Worm (Caenorhabditis elegans) whole organism, L1 larva: ENCODE results near the gene syd-1.

Source experiments
- C04F5.9 ChIP-seq: sonication (generic microtip); optimal IDR thresholded peaks from 2 replicates; lab custom pipeline; 2016; ENCODE audit warnings: missing genetic modification characterization, missing compliant biosample characterization
- C34B4.2 ChIP-seq: sonication (generic microtip); optimal IDR thresholded peaks from 2 replicates; lab custom pipeline; 2017; ENCODE audit warnings: mild to moderate bottlenecking, missing genetic modification characterization, missing compliant biosample characterization
- F16B12.6 ChIP-seq: fragments of 150-350 bp; optimal IDR thresholded peaks from 2 replicates; lab custom pipeline; 2014; ENCODE audit warnings: missing biosample characterization, missing genetic modification characterization
- alr-1 ChIP-seq: fragments of 200-800 bp; sonication (Bioruptor generic); optimal IDR thresholded peaks from 2 replicates; lab custom pipeline; 2018; ENCODE audit warnings: borderline replicate concordance, mild to moderate bottlenecking, missing genetic modification characterization, missing compliant biosample characterization
- blmp-1 ChIP-seq: fragments of 150-350 bp; optimal IDR thresholded peaks from 2 replicates; lab custom pipeline; 2014; ENCODE audit warnings: missing biosample characterization, missing genetic modification characterization
- ceh-82 ChIP-seq, 3 experiments: fragments of 150-350 bp in 1 of 3; sonication (generic microtip) in 2 of 3; optimal IDR thresholded peaks; 2 replicates each; lab custom pipeline; 2014 to 2017; ENCODE audit warnings: missing biosample characterization in 3 of 3, missing genetic modification characterization in 3 of 3
- ceh-90 ChIP-seq: sonication (generic microtip); optimal IDR thresholded peaks from 2 replicates; lab custom pipeline; 2016; ENCODE audit warnings: missing genetic modification characterization, missing compliant biosample characterization
- dpl-1 ChIP-seq, 3 experiments: fragments of 150-350 bp in 2 of 3; sonication (generic microtip) in 1 of 3; optimal IDR thresholded peaks; 2 replicates each; lab custom pipeline; 2014 to 2017; ENCODE audit warnings: missing biosample characterization in 3 of 3, missing genetic modification characterization in 3 of 3, missing genetic modification reagents in 3 of 3
- efl-1 ChIP-seq, 4 experiments: fragments of 150-350 bp; optimal IDR thresholded peaks in 3 of 4; peaks in 1 of 4; 1 replicate in 1 of 4; 2 replicates in 3 of 4; lab custom pipeline; 2014; ENCODE audit warnings: missing biosample characterization in 2 of 4, missing genetic modification characterization in 2 of 4, missing genetic modification reagents in 2 of 4
- efl-3 ChIP-seq: fragments of 200-800 bp; sonication (Bioruptor generic); optimal IDR thresholded peaks from 2 replicates; lab custom pipeline; 2018; ENCODE audit warnings: mild to moderate bottlenecking, missing genetic modification characterization, missing compliant biosample characterization
- egl-27 ChIP-seq, 2 experiments: fragments of 150-350 bp in 1 of 2; sonication (generic microtip); optimal IDR thresholded peaks; 3 replicates each; lab custom pipeline; 2017 to 2018; ENCODE audit warnings: missing biosample characterization in 2 of 2, missing genetic modification characterization in 2 of 2, missing genetic modification reagents in 2 of 2
- ets-5 ChIP-seq: fragments of 200-800 bp; sonication (Bioruptor generic); IDR thresholded peaks from 2 replicates; pipeline ENCODE4 v1.3.6; 2022; ENCODE audit warnings: missing genetic modification characterization, missing compliant biosample characterization
- fkh-4 ChIP-seq: sonication (generic microtip); optimal IDR thresholded peaks from 2 replicates; lab custom pipeline; 2016; ENCODE audit warnings: missing compliant biosample characterization, missing genetic modification characterization, borderline replicate concordance
- fkh-8 ChIP-seq: sonication (generic microtip); optimal IDR thresholded peaks from 2 replicates; lab custom pipeline; 2016; ENCODE audit warnings: mild to moderate bottlenecking, missing genetic modification characterization, missing compliant biosample characterization
- fos-1 ChIP-seq: fragments of 150-350 bp; optimal IDR thresholded peaks from 2 replicates; lab custom pipeline; 2014; ENCODE audit warnings: missing biosample characterization, missing genetic modification characterization
- hlh-17 ChIP-seq: fragments of 200-800 bp; sonication (Bioruptor generic); optimal IDR thresholded peaks from 2 replicates; lab custom pipeline; 2018; ENCODE audit warnings: missing genetic modification characterization, mild to moderate bottlenecking, missing compliant biosample characterization, moderate library complexity, borderline replicate concordance
- lin-13 ChIP-seq: fragments of 150-350 bp; optimal IDR thresholded peaks from 2 replicates; lab custom pipeline; 2014; ENCODE audit warnings: missing biosample characterization, missing genetic modification reagents, missing genetic modification characterization
- lin-35 ChIP-seq, 2 experiments: fragments of 150-350 bp; optimal IDR thresholded peaks; 2 replicates each; lab custom pipeline; 2014; ENCODE audit warnings: missing biosample characterization in 2 of 2, missing genetic modification characterization in 2 of 2, missing genetic modification reagents in 2 of 2
- lin-39 ChIP-seq: fragments of 150-350 bp; optimal IDR thresholded peaks from 2 replicates; lab custom pipeline; 2014; ENCODE audit warnings: missing biosample characterization, missing genetic modification reagents, missing genetic modification characterization
- lir-3 ChIP-seq: sonication (generic microtip); optimal IDR thresholded peaks from 2 replicates; lab custom pipeline; 2016; ENCODE audit warnings: mild to moderate bottlenecking, missing genetic modification characterization, moderate library complexity, missing compliant biosample characterization; ENCODE audit not compliant: poor library complexity
- lsy-2 ChIP-seq, 2 experiments: fragments of 150-350 bp; optimal IDR thresholded peaks; 2 replicates each; lab custom pipeline; 2014; ENCODE audit warnings: missing biosample characterization in 2 of 2, missing genetic modification characterization in 2 of 2
- mab-9 ChIP-seq: fragments of 200-800 bp; sonication (Bioruptor generic); IDR thresholded peaks from 2 replicates; pipeline ENCODE4 v1.3.6; 2022; ENCODE audit warnings: missing genetic modification reagents, missing genetic modification characterization, missing compliant biosample characterization
- mep-1 ChIP-seq: fragments of 150-350 bp; optimal IDR thresholded peaks from 2 replicates; lab custom pipeline; 2014; ENCODE audit warnings: missing biosample characterization, missing genetic modification characterization
- nhr-12 ChIP-seq: sonication (generic microtip); optimal IDR thresholded peaks from 2 replicates; lab custom pipeline; 2017; ENCODE audit warnings: missing biosample characterization, missing genetic modification characterization
- nhr-20 ChIP-seq: sonication (generic microtip); optimal IDR thresholded peaks from 2 replicates; lab custom pipeline; 2016; ENCODE audit warnings: mild to moderate bottlenecking, missing genetic modification characterization, missing compliant biosample characterization
- nhr-237 ChIP-seq: fragments of 150-350 bp; optimal IDR thresholded peaks from 2 replicates; lab custom pipeline; 2014; ENCODE audit warnings: missing biosample characterization, missing genetic modification characterization
- nhr-28 ChIP-seq: fragments of 150-350 bp; optimal IDR thresholded peaks from 2 replicates; lab custom pipeline; 2014; ENCODE audit warnings: missing biosample characterization, missing genetic modification characterization
- nhr-47 ChIP-seq: sonication (generic microtip); optimal IDR thresholded peaks from 2 replicates; lab custom pipeline; 2016; ENCODE audit warnings: mild to moderate bottlenecking, missing genetic modification characterization, moderate library complexity, missing compliant biosample characterization
- nhr-71 ChIP-seq: sonication (generic microtip); optimal IDR thresholded peaks from 2 replicates; lab custom pipeline; 2016; ENCODE audit warnings: mild to moderate bottlenecking, missing genetic modification characterization, moderate library complexity, missing compliant biosample characterization
- nhr-90 ChIP-seq: sonication (generic microtip); optimal IDR thresholded peaks from 2 replicates; lab custom pipeline; 2016; ENCODE audit warnings: mild to moderate bottlenecking, missing genetic modification characterization, missing compliant biosample characterization; ENCODE audit not compliant: poor library complexity
- pax-3 ChIP-seq: fragments of 200-800 bp; sonication (Bioruptor generic); optimal IDR thresholded peaks from 2 replicates; lab custom pipeline; 2018; ENCODE audit warnings: mild to moderate bottlenecking, missing genetic modification characterization, moderate library complexity, missing compliant biosample characterization
- pqm-1 ChIP-seq: sonication (generic microtip); optimal IDR thresholded peaks from 3 replicates; lab custom pipeline; 2017; ENCODE audit warnings: missing biosample characterization, missing genetic modification characterization
- rnt-1 ChIP-seq: sonication (generic microtip); optimal IDR thresholded peaks from 2 replicates; lab custom pipeline; 2016; ENCODE audit warnings: mild to moderate bottlenecking, missing genetic modification characterization, moderate library complexity, missing compliant biosample characterization
- sox-4 ChIP-seq: sonication (generic microtip); optimal IDR thresholded peaks from 2 replicates; lab custom pipeline; 2016; ENCODE audit warnings: missing genetic modification characterization, missing compliant biosample characterization
- sptf-1 ChIP-seq: fragments of 150-350 bp; optimal IDR thresholded peaks from 2 replicates; lab custom pipeline; 2014; ENCODE audit warnings: missing biosample characterization, missing genetic modification characterization
- sup-37 ChIP-seq: fragments of 200-800 bp; sonication (Bioruptor generic); optimal IDR thresholded peaks from 2 replicates; lab custom pipeline; 2018; ENCODE audit warnings: mild to moderate bottlenecking, missing genetic modification characterization, missing compliant biosample characterization
- swsn-7 ChIP-seq: sonication (generic microtip); optimal IDR thresholded peaks from 2 replicates; lab custom pipeline; 2016; ENCODE audit warnings: missing genetic modification characterization, missing compliant biosample characterization
- tbx-2 ChIP-seq: sonication (generic microtip); optimal IDR thresholded peaks from 2 replicates; lab custom pipeline; 2016; ENCODE audit warnings: missing genetic modification characterization, missing compliant biosample characterization
- unc-62 ChIP-seq: fragments of 150-350 bp; optimal IDR thresholded peaks from 2 replicates; lab custom pipeline; 2014; ENCODE audit warnings: missing biosample characterization, missing genetic modification reagents, missing genetic modification characterization
- unc-86 ChIP-seq: sonication (generic microtip); optimal IDR thresholded peaks from 2 replicates; lab custom pipeline; 2016; ENCODE audit warnings: missing genetic modification characterization, missing compliant biosample characterization
- xbp-1 ChIP-seq: sonication (generic microtip); optimal IDR thresholded peaks from 2 replicates; lab custom pipeline; 2016; ENCODE audit warnings: missing genetic modification characterization, missing compliant biosample characterization
- zag-1 ChIP-seq: fragments of 150-350 bp; optimal IDR thresholded peaks from 2 replicates; lab custom pipeline; 2014; ENCODE audit warnings: missing biosample characterization, missing genetic modification characterization
- zip-4 ChIP-seq: fragments of 200-800 bp; sonication (Bioruptor generic); optimal IDR thresholded peaks from 2 replicates; lab custom pipeline; 2018; ENCODE audit warnings: mild to moderate bottlenecking, missing genetic modification characterization, moderate library complexity, missing compliant biosample characterization
- ztf-11 ChIP-seq, 2 experiments: sonication (generic microtip); optimal IDR thresholded peaks; 2 replicates each; lab custom pipeline; 2016 to 2017; ENCODE audit warnings: missing genetic modification characterization in 2 of 2, missing biosample characterization in 1 of 2, missing compliant biosample characterization in 1 of 2
- ztf-4 ChIP-seq: fragments of 150-350 bp; optimal IDR thresholded peaks from 2 replicates; lab custom pipeline; 2014; ENCODE audit warnings: missing biosample characterization, missing genetic modification characterization

syd-1 gene

DNA sequence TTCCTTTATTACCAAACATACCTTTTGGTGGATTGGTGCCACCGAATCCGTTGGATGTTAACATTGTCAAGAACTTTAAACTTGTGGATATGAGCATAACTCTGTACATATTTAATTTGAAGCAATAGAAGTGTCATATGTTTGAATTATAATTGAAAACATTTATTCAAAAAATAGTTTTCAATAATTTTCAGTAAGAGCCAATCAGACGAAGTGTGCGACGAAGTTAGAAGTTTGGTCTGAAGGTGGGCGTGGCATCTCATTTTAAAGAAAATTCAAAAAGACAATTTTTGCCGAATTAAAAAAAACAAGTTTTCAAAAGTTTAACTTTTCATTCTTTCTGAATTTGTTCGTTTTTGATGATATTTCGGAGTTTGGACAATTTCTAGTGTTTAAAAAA, at the start of gene syd-1:
TSS of gene syd-1 (minus strand) at position 101 of the 400 bp plus-strand sequence.
- no peak for TF ChIP-seq dpl-1 (GFP tag; optimal IDR thresholded peaks at IDR 0.05; lab: Kevin White, UChicago)
- TF ChIP-seq efl-3 (GFP tag; lab: Kevin White, UChicago), result no peak
- no peak for TF ChIP-seq tbx-2 (tag; lab: Kevin White, UChicago)
- TF ChIP-seq lsy-2 (tag; optimal IDR thresholded peaks at IDR 0.05; lab: Kevin White, UChicago), result no peak
- TF ChIP-seq C04F5.9, result no peak
- TF ChIP-seq hlh-17 (GFP tag; lab: Kevin White, UChicago), result no peak
- no peak for TF ChIP-seq nhr-28 (tag; lab: Kevin White, UChicago)
- TF ChIP-seq swsn-7 (tag; lab: Kevin White, UChicago), result no peak

DNA sequence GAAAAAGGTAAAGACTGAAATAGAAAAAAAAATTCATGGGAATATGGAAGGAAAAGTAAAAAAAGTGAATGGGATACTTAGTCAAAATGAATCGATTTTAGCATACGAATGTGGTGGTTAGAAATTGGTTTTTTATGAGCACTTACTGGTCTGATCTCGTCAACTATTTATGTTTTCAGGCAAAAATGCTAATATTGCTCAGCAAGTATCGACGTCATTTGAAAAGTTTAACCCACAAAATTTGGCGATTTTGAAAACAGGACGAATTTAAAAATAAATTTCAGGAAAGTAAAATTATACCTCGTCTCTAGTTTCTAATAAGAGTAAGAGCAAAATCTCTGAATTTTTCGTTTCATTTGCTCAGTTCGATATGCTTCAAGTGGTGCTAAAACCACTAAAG, 48.5 kb upstream of the syd-1 start:
- TF ChIP-seq nhr-47 (tag; lab: Kevin White, UChicago) (no peak), zag-1 (no peak), efl-1 (optimal IDR thresholded peaks at IDR 0.05; lab: Kevin White, UChicago) (no peak), efl-1 (GFP tag; optimal IDR thresholded peaks at IDR 0.05 in 1 of 2; lab: Kevin White, UChicago) (peak in 1 of 2 experiments; percentile 64)

DNA sequence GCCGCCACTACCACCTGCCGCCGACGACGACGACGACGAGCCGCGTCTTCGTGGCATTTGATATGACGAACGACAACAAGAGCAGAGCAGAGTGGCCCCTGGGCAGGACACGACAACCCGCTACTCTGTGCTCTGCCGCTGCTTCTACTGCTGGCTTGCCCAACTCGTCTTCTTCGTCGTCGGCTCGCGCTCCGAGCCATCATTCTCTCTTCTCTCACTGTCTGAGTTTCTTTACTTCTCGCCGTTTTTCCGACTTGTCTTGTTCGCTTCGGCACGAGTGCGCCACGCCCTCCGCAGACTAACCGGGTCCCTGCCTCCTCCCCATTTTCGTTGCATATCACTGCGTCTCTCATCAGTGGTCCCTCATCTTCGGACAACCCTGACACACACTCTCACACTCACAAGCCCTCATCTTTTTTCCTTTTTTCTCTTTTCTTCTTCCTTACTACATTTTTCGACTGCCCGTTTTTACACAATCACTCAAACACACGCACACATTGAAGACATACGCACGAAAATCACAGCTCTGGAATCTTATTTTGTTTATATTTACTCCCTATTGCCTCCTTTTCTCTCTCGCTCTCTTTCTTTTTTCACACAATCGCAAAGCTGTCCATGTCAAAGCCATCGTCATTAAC, 47.4 kb upstream of the syd-1 start:
- TF ChIP-seq efl-3 (GFP tag; lab: Kevin White, UChicago) (no peak), sox-4 (tag; lab: Kevin White, UChicago) (no peak), fkh-4 (tag; lab: Kevin White, UChicago) (peak; percentile 18), ets-5 (GFP tag; lab: Robert Waterston, UW) (no peak), zag-1 (peak; percentile 64), mab-9 (GFP tag; lab: Robert Waterston, UW) (peak; percentile 52; the same call in 1 of the 2 replicates), nhr-71 (tag; lab: Kevin White, UChicago) (peak; percentile 92), xbp-1 (tag; lab: Kevin White, UChicago) (peak; percentile 61), nhr-237 (tag; lab: Kevin White, UChicago) (no peak), F16B12.6 (no peak), pqm-1 (tag; lab: Kevin White, UChicago) (no peak), unc-86 (tag; lab: Kevin White, UChicago) (peak; percentile 80), fos-1 (tag; lab: Kevin White, UChicago) (no peak), C34B4.2 (no peak), ceh-82 (tag; optimal IDR thresholded peaks at IDR 0.05; lab: Kevin White, UChicago) (peak; percentile 34 to 77 (median 48)), unc-62 (GFP tag; lab: Kevin White, UChicago) (no peak), ztf-11 (tag; optimal IDR thresholded peaks at IDR 0.05; lab: Kevin White, UChicago) (peak in 1 of 2 experiments; percentile 36), ztf-4 (tag; lab: Kevin White, UChicago) (peak; percentile 41), pax-3 (tag; lab: Kevin White, UChicago) (no peak), lir-3 (tag; lab: Kevin White, UChicago) (no peak), nhr-12 (tag; lab: Kevin White, UChicago) (no peak), mep-1 (tag; lab: Kevin White, UChicago) (peak; percentile 57), lin-35 (GFP tag; optimal IDR thresholded peaks at IDR 0.05; lab: Kevin White, UChicago) (peak in 1 of 2 experiments; percentile 47), blmp-1 (tag; lab: Kevin White, UChicago) (no peak), alr-1 (tag; lab: Kevin White, UChicago) (no peak), nhr-47 (tag; lab: Kevin White, UChicago) (peak; percentile 71), rnt-1 (tag; lab: Kevin White, UChicago) (peak; percentile 70), ceh-90 (no peak), lin-13 (no peak), dpl-1 (GFP tag; optimal IDR thresholded peaks at IDR 0.05; lab: Kevin White, UChicago) (peak in 1 of 3 experiments; percentile 10), fkh-8 (peak; percentile 57), sptf-1 (tag; lab: Kevin White, UChicago) (no peak), swsn-7 (tag; lab: Kevin White, UChicago) (peak; percentile 77), nhr-20 (tag; lab: Kevin White, UChicago) (peak; percentile 67), lin-39 (tag; lab: Kevin White, UChicago) (peak; percentile 35), sup-37 (no peak), lsy-2 (tag; optimal IDR thresholded peaks at IDR 0.05; lab: Kevin White, UChicago) (peak; percentile 44 to 74), zip-4 (GFP tag; lab: Kevin White, UChicago) (no peak), nhr-90 (tag; lab: Kevin White, UChicago) (no peak), efl-1 (optimal IDR thresholded peaks at IDR 0.05; lab: Kevin White, UChicago) (peak; percentile 38 to 42), efl-1 (GFP tag; optimal IDR thresholded peaks at IDR 0.05 in 1 of 2; lab: Kevin White, UChicago) (peak in 1 of 2 experiments; percentile 39), egl-27 (tag; optimal IDR thresholded peaks at IDR 0.05; lab: Kevin White, UChicago) (peak in 1 of 2 experiments; percentile 21)
